Fruit fly (Drosophila melanogaster) whole organism, embryonic: Measurements from ENCODE around the gene Glut4EF.

Experiments used
- Abd-B ChIP-seq: fragments of 200-800 bp; sonication (Bioruptor generic); optimal IDR thresholded peaks from 2 replicates; lab custom pipeline; 2018; ENCODE audit warnings: missing biosample characterization, mild to moderate bottlenecking, missing genetic modification characterization, moderate library complexity
- Bgb ChIP-seq: fragments of 200-800 bp; sonication (Bioruptor generic); IDR thresholded peaks from 2 replicates; pipeline ENCODE4 v1.3.6; 2022; ENCODE audit warnings: missing biosample characterization, missing genetic modification characterization; ENCODE audit not compliant: partially characterized antibody
- CG10321 ChIP-seq: fragments of 200-800 bp; sonication (Bioruptor generic); IDR thresholded peaks from 2 replicates; pipeline ENCODE4 v1.3.6; 2022; ENCODE audit warnings: missing biosample characterization, missing genetic modification characterization
- CG11560 ChIP-seq: fragments of 200-800 bp; sonication (Bioruptor generic); IDR thresholded peaks from 3 replicates; pipeline ENCODE4 v1.3.6; 2022; ENCODE audit warnings: missing biosample characterization, missing genetic modification characterization
- CG11695 ChIP-seq: fragments of 200-800 bp; sonication (Bioruptor generic); IDR thresholded peaks from 3 replicates; pipeline ENCODE4 v1.3.6; 2022; ENCODE audit warnings: missing biosample characterization, missing genetic modification characterization
- CG12071 ChIP-seq: fragments of 200-800 bp; sonication (Bioruptor generic); optimal IDR thresholded peaks from 3 replicates; lab custom pipeline; 2018; ENCODE audit warnings: missing biosample characterization, mild to moderate bottlenecking, missing genetic modification characterization
- CG12659 ChIP-seq: fragments of 200-800 bp; sonication (Bioruptor generic); optimal IDR thresholded peaks from 3 replicates; lab custom pipeline; 2017; ENCODE audit warnings: mild to moderate bottlenecking, missing biosample characterization, missing genetic modification reagents, missing genetic modification characterization
- CG13287 ChIP-seq: fragments of 200-800 bp; sonication (Bioruptor generic); IDR thresholded peaks from 2 replicates; pipeline ENCODE4 v1.3.6; 2022; ENCODE audit warnings: missing biosample characterization, missing genetic modification characterization; ENCODE audit not compliant: partially characterized antibody
- CG13296 ChIP-seq: fragments of 200-800 bp; sonication (Bioruptor generic); optimal IDR thresholded peaks from 3 replicates; lab custom pipeline; 2018; ENCODE audit warnings: missing biosample characterization, mild to moderate bottlenecking, missing genetic modification characterization
- CG13424 ChIP-seq: fragments of 200-800 bp; sonication (Bioruptor generic); optimal IDR thresholded peaks from 2 replicates; lab custom pipeline; 2019; ENCODE audit warnings: missing biosample characterization, mild to moderate bottlenecking, missing genetic modification characterization, moderate library complexity
- CG14050 ChIP-seq: fragments of 200-800 bp; sonication (Bioruptor generic); IDR thresholded peaks from 3 replicates; pipeline ENCODE4 v1.3.6; 2022; ENCODE audit warnings: missing biosample characterization, missing genetic modification characterization
- CG16813 ChIP-seq: fragments of 200-800 bp; sonication (Bioruptor generic); IDR thresholded peaks from 3 replicates; pipeline ENCODE4 v1.3.6; 2022; ENCODE audit warnings: missing biosample characterization, missing genetic modification characterization; ENCODE audit not compliant: partially characterized antibody
- CG16815 ChIP-seq: fragments of 200-800 bp; sonication (Bioruptor generic); optimal IDR thresholded peaks from 3 replicates; lab custom pipeline; 2017; ENCODE audit warnings: missing biosample characterization, mild to moderate bottlenecking, missing genetic modification characterization
- CG18262 ChIP-seq: fragments of 200-800 bp; optimal IDR thresholded peaks from 3 replicates; lab custom pipeline; 2019; ENCODE audit warnings: missing biosample characterization, mild to moderate bottlenecking, missing genetic modification characterization, moderate library complexity
- CG30020 ChIP-seq: fragments of 200-800 bp; optimal IDR thresholded peaks from 2 replicates; lab custom pipeline; 2019; ENCODE audit warnings: missing biosample characterization, mild to moderate bottlenecking, missing genetic modification characterization, moderate library complexity
- CG31388 ChIP-seq: fragments of 200-800 bp; sonication (Bioruptor generic); optimal IDR thresholded peaks from 2 replicates; lab custom pipeline; 2016; ENCODE audit warnings: missing biosample characterization, missing genetic modification characterization
- CG3163 ChIP-seq: fragments of 200-800 bp; sonication (Bioruptor generic); optimal IDR thresholded peaks from 3 replicates; lab custom pipeline; 2016; ENCODE audit warnings: missing biosample characterization, missing genetic modification characterization
- CG32772 ChIP-seq: fragments of 200-800 bp; sonication (Bioruptor generic); IDR thresholded peaks from 2 replicates; pipeline ENCODE4 v1.3.6; 2022; ENCODE audit warnings: missing biosample characterization, missing genetic modification characterization
- CG3838 ChIP-seq: fragments of 200-800 bp; sonication (Bioruptor generic); optimal IDR thresholded peaks from 3 replicates; lab custom pipeline; 2016; ENCODE audit warnings: missing biosample characterization, missing genetic modification characterization
- CG5180 ChIP-seq: fragments of 200-800 bp; sonication (Bioruptor generic); optimal IDR thresholded peaks from 3 replicates; lab custom pipeline; 2017; ENCODE audit warnings: missing biosample characterization, missing genetic modification characterization, mild to moderate bottlenecking, moderate library complexity, missing genetic modification reagents
- CG6272 ChIP-seq: fragments of 200-800 bp; sonication (Bioruptor generic); IDR thresholded peaks from 2 replicates; pipeline ENCODE4 v1.3.6; 2022; ENCODE audit warnings: missing biosample characterization, missing genetic modification characterization
- CG7556 ChIP-seq: fragments of 200-800 bp; sonication (Bioruptor generic); optimal IDR thresholded peaks from 2 replicates; lab custom pipeline; 2017; ENCODE audit warnings: missing biosample characterization, mild to moderate bottlenecking, missing genetic modification characterization
- CG8359 ChIP-seq: fragments of 200-800 bp; sonication (Bioruptor generic); optimal IDR thresholded peaks from 2 replicates; lab custom pipeline; 2017; ENCODE audit warnings: missing biosample characterization, mild to moderate bottlenecking, missing genetic modification characterization, borderline replicate concordance
- CG9932 ChIP-seq: fragments of 200-800 bp; sonication (Bioruptor generic); IDR thresholded peaks from 2 replicates; pipeline ENCODE4 v1.3.6; 2022; ENCODE audit warnings: missing biosample characterization, missing genetic modification characterization
- Doc2 ChIP-seq: fragments of 200-800 bp; sonication (Bioruptor generic); IDR thresholded peaks from 2 replicates; pipeline ENCODE4 v1.3.6; 2022; ENCODE audit warnings: missing biosample characterization, missing genetic modification characterization
- E2f2 ChIP-seq: fragments of 200-800 bp; sonication (Bioruptor generic); IDR thresholded peaks from 2 replicates; pipeline ENCODE4 v1.3.6; 2022; ENCODE audit warnings: missing biosample characterization, missing genetic modification characterization
- Fer1 ChIP-seq: fragments of 200-800 bp; sonication (Bioruptor generic); optimal IDR thresholded peaks from 2 replicates; lab custom pipeline; 2017; ENCODE audit warnings: missing biosample characterization, mild to moderate bottlenecking, missing genetic modification characterization
- HmgZ ChIP-seq: fragments of 200-800 bp; sonication (Bioruptor generic); optimal IDR thresholded peaks from 2 replicates; lab custom pipeline; 2018; ENCODE audit warnings: missing biosample characterization, mild to moderate bottlenecking, missing genetic modification characterization
- Hr3 ChIP-seq: fragments of 200-800 bp; sonication (Bioruptor generic); optimal IDR thresholded peaks from 3 replicates; lab custom pipeline; 2016; ENCODE audit warnings: missing biosample characterization, missing genetic modification characterization
- Optix ChIP-seq: fragments of 200-800 bp; sonication (Bioruptor generic); IDR thresholded peaks from 3 replicates; pipeline ENCODE4 v1.3.6; 2022; ENCODE audit warnings: missing biosample characterization, missing genetic modification characterization
- Ptx1 ChIP-seq: fragments of 200-800 bp; sonication (Bioruptor generic); IDR thresholded peaks from 2 replicates; pipeline ENCODE4 v1.3.6; 2022; ENCODE audit warnings: missing biosample characterization, missing genetic modification characterization
- Rx ChIP-seq: fragments of 200-800 bp; sonication (Bioruptor generic); IDR thresholded peaks from 2 replicates; pipeline ENCODE4 v1.3.6; 2022; ENCODE audit warnings: missing biosample characterization, missing genetic modification characterization
- Vsx1 ChIP-seq: fragments of 200-800 bp; sonication (Bioruptor generic); optimal IDR thresholded peaks from 2 replicates; lab custom pipeline; 2017; ENCODE audit warnings: missing biosample characterization, mild to moderate bottlenecking, missing genetic modification characterization, missing genetic modification reagents
- YL-1 ChIP-seq: fragments of 200-800 bp; sonication (Bioruptor generic); optimal IDR thresholded peaks from 3 replicates; lab custom pipeline; 2017; ENCODE audit warnings: missing biosample characterization, mild to moderate bottlenecking, missing genetic modification characterization
- aop ChIP-seq: fragments of 200-800 bp; sonication (Bioruptor generic); IDR thresholded peaks from 2 replicates; pipeline ENCODE4 v1.3.6; 2022; ENCODE audit warnings: missing biosample characterization, missing genetic modification characterization
- ato ChIP-seq: fragments of 200-800 bp; sonication (Bioruptor generic); IDR thresholded peaks from 2 replicates; pipeline ENCODE4 v1.3.6; 2022; ENCODE audit warnings: missing biosample characterization, missing genetic modification characterization; ENCODE audit not compliant: partially characterized antibody
- bcd ChIP-seq: fragments of 200-800 bp; sonication (Bioruptor generic); optimal IDR thresholded peaks from 2 replicates; lab custom pipeline; 2017; ENCODE audit warnings: missing biosample characterization, mild to moderate bottlenecking, missing genetic modification characterization
- bowl ChIP-seq: fragments of 200-800 bp; sonication (Bioruptor generic); IDR thresholded peaks from 2 replicates; pipeline ENCODE4 v1.3.6; 2022; ENCODE audit warnings: missing biosample characterization, missing genetic modification characterization
- da ChIP-seq: fragments of 200-800 bp; sonication (Bioruptor generic); optimal IDR thresholded peaks from 2 replicates; lab custom pipeline; 2016; ENCODE audit warnings: missing biosample characterization, missing genetic modification characterization
- disco-r ChIP-seq: fragments of 200-800 bp; sonication (Bioruptor generic); optimal IDR thresholded peaks from 2 replicates; lab custom pipeline; 2016; ENCODE audit warnings: missing biosample characterization, missing genetic modification characterization
- dmrt11E ChIP-seq: fragments of 200-800 bp; sonication (Bioruptor generic); optimal IDR thresholded peaks from 3 replicates; lab custom pipeline; 2018; ENCODE audit warnings: missing biosample characterization, mild to moderate bottlenecking, missing genetic modification characterization, moderate library complexity
- jumu ChIP-seq: fragments of 200-800 bp; sonication (Bioruptor generic); optimal IDR thresholded peaks from 3 replicates; lab custom pipeline; 2016; ENCODE audit warnings: missing biosample characterization, missing genetic modification characterization
- ken ChIP-seq: fragments of 200-800 bp; sonication (Bioruptor generic); IDR thresholded peaks from 3 replicates; pipeline ENCODE4 v1.3.6; 2022; ENCODE audit warnings: missing biosample characterization, missing genetic modification characterization
- mirr ChIP-seq: fragments of 200-800 bp; sonication (Bioruptor generic); optimal IDR thresholded peaks from 3 replicates; lab custom pipeline; 2018; ENCODE audit warnings: missing biosample characterization, mild to moderate bottlenecking, missing genetic modification characterization
- ranshi ChIP-seq: fragments of 200-800 bp; sonication (Bioruptor generic); IDR thresholded peaks from 2 replicates; pipeline ENCODE4 v1.3.6; 2022; ENCODE audit warnings: missing biosample characterization, missing genetic modification characterization
- seq ChIP-seq: fragments of 200-800 bp; sonication (Bioruptor generic); IDR thresholded peaks from 2 replicates; pipeline ENCODE4 v1.3.6; 2022; ENCODE audit warnings: missing biosample characterization, missing genetic modification characterization
- sqz ChIP-seq: fragments of 200-800 bp; sonication (Bioruptor generic); optimal IDR thresholded peaks from 3 replicates; lab custom pipeline; 2018; ENCODE audit warnings: missing biosample characterization, mild to moderate bottlenecking, missing genetic modification characterization
- unpg ChIP-seq: fragments of 200-800 bp; sonication (Bioruptor generic); optimal IDR thresholded peaks from 3 replicates; lab custom pipeline; 2018; ENCODE audit warnings: missing biosample characterization, mild to moderate bottlenecking, missing genetic modification characterization, moderate library complexity
- yki ChIP-seq: fragments of >200 bp; optimal IDR thresholded peaks from 3 replicates; lab custom pipeline; 2018
- zen ChIP-seq: fragments of 200-800 bp; sonication (Bioruptor generic); optimal IDR thresholded peaks from 3 replicates; lab custom pipeline; 2018; ENCODE audit warnings: missing biosample characterization, mild to moderate bottlenecking, missing genetic modification characterization, moderate library complexity

Gene Glut4EF

dm6 chr3R:9872815-9873752 lies 1.4 kb upstream of the Glut4EF start (continued):
- TF ChIP-seq zen (tag; lab: Kevin White, UChicago), result no peak
- no peak for TF ChIP-seq CG32772 (GFP tag; lab: Robert Waterston, UW)
- TF ChIP-seq CG30020 (tag; lab: Kevin White, UChicago), result no peak
- no peak for TF ChIP-seq jumu (GFP tag; lab: Kevin White, UChicago)
- TF ChIP-seq disco-r (GFP tag; lab: Kevin White, UChicago), result no peak
- no peak for TF ChIP-seq CG5180 (GFP tag; lab: Kevin White, UChicago)
- TF ChIP-seq ato, result no peak
- TF ChIP-seq Fer1, result no peak
- no peak for TF ChIP-seq E2f2 (GFP tag; lab: Robert Waterston, UW)
- no peak for TF ChIP-seq CG16813 (GFP tag; lab: Robert Waterston, UW)
- no peak for TF ChIP-seq unpg
- no peak for TF ChIP-seq Rx (GFP tag; lab: Robert Waterston, UW)
- TF ChIP-seq CG9932 (GFP tag; lab: Robert Waterston, UW), result no peak
- peak; percentile 32; the same call in 1 of the 2 replicates for TF ChIP-seq CG13287
- no peak for TF ChIP-seq dmrt11E (tag; lab: Kevin White, UChicago)
- TF ChIP-seq Vsx1, result no peak
- TF ChIP-seq CG7556 (GFP tag; lab: Kevin White, UChicago), result no peak
- no peak for TF ChIP-seq CG14050 (GFP tag; lab: Robert Waterston, UW)
- TF ChIP-seq mirr, result peak; percentile 77
- TF ChIP-seq bcd (GFP tag; lab: Kevin White, UChicago), result no peak
- TF ChIP-seq CG11560 (tag; lab: Robert Waterston, UW), result no peak
- TF ChIP-seq sqz (GFP tag; lab: Kevin White, UChicago), result no peak
- no peak for TF ChIP-seq CG8359 (GFP tag; lab: Kevin White, UChicago)
- TF ChIP-seq CG12659, result no peak
- no peak for TF ChIP-seq YL-1 (GFP tag; lab: Kevin White, UChicago)
- peak; percentile 34; the same call in 1 of the 2 replicates for TF ChIP-seq Bgb (GFP tag; lab: Robert Waterston, UW)
- TF ChIP-seq CG3838, result no peak
- TF ChIP-seq CG3163 (GFP tag; lab: Kevin White, UChicago), result no peak
- TF ChIP-seq CG13296 (GFP tag; lab: Kevin White, UChicago), result peak; percentile 1
- TF ChIP-seq CG31388 (GFP tag; lab: Kevin White, UChicago), result no peak
- no peak for TF ChIP-seq ranshi (GFP tag; lab: Robert Waterston, UW)
- TF ChIP-seq HmgZ (tag; lab: Kevin White, UChicago), result no peak
- no peak for TF ChIP-seq Abd-B (GFP tag; lab: Kevin White, UChicago)
- no peak for TF ChIP-seq da (GFP tag; lab: Kevin White, UChicago)
- peak; percentile 32 for TF ChIP-seq yki
- TF ChIP-seq Ptx1, result no peak
- no peak for TF ChIP-seq CG13424 (tag; lab: Kevin White, UChicago)
- TF ChIP-seq CG16815 (GFP tag; lab: Kevin White, UChicago), result no peak
- no peak for TF ChIP-seq CG12071
- TF ChIP-seq aop, result no peak
- TF ChIP-seq ken (GFP tag; lab: Robert Waterston, UW), result no peak
- TF ChIP-seq Hr3 (GFP tag; lab: Kevin White, UChicago), result no peak
- TF ChIP-seq CG11695 (GFP tag; lab: Robert Waterston, UW), result no peak
- no peak for TF ChIP-seq CG6272 (GFP tag; lab: Robert Waterston, UW)
- peak; percentile 55; the same call in 1 of the 2 replicates for TF ChIP-seq seq
- no peak for TF ChIP-seq bowl (GFP tag; lab: Robert Waterston, UW)
- TF ChIP-seq Optix (GFP tag; lab: Robert Waterston, UW), result no peak
- no peak for TF ChIP-seq CG18262 (tag; lab: Kevin White, UChicago)
- TF ChIP-seq CG10321 (GFP tag; lab: Robert Waterston, UW), result no peak
- TF ChIP-seq Doc2, result no peak
